Worm (Caenorhabditis elegans) whole organism, L1 larva: ENCODE measurements around the gene T24D5.1.

Experiments used
- C04F5.9 ChIP-seq: sonication (generic microtip); optimal IDR thresholded peaks from 2 replicates; lab custom pipeline; 2016; ENCODE audit warnings: missing genetic modification characterization, missing compliant biosample characterization
- F16B12.6 ChIP-seq: fragments of 150-350 bp; optimal IDR thresholded peaks from 2 replicates; lab custom pipeline; 2014; ENCODE audit warnings: missing biosample characterization, missing genetic modification characterization
- aha-1 ChIP-seq: fragments of 150-350 bp; optimal IDR thresholded peaks from 2 replicates; lab custom pipeline; 2014; ENCODE audit warnings: missing biosample characterization, missing genetic modification characterization
- alr-1 ChIP-seq: fragments of 200-800 bp; sonication (Bioruptor generic); optimal IDR thresholded peaks from 2 replicates; lab custom pipeline; 2018; ENCODE audit warnings: borderline replicate concordance, mild to moderate bottlenecking, missing genetic modification characterization, missing compliant biosample characterization
- aly-2 ChIP-seq: fragments of 150-350 bp; optimal IDR thresholded peaks from 2 replicates; lab custom pipeline; 2014; ENCODE audit warnings: missing biosample characterization, missing genetic modification characterization
- ama-1 ChIP-seq: fragments of 150-350 bp; optimal IDR thresholded peaks from 2 replicates; lab custom pipeline; 2014
- ceh-63 ChIP-seq: fragments of 200-800 bp; sonication (Bioruptor generic); optimal IDR thresholded peaks from 2 replicates; lab custom pipeline; 2018; ENCODE audit warnings: mild to moderate bottlenecking, missing genetic modification characterization, missing compliant biosample characterization
- ces-1 ChIP-seq: fragments of 150-350 bp; optimal IDR thresholded peaks from 2 replicates; lab custom pipeline; 2014; ENCODE audit warnings: missing biosample characterization, missing genetic modification reagents, missing genetic modification characterization
- dpl-1 ChIP-seq, 3 experiments: fragments of 150-350 bp in 2 of 3; sonication (generic microtip) in 1 of 3; optimal IDR thresholded peaks; 2 replicates each; lab custom pipeline; 2014 to 2017; ENCODE audit warnings: missing biosample characterization in 3 of 3, missing genetic modification characterization in 3 of 3, missing genetic modification reagents in 3 of 3
- dsc-1 ChIP-seq: sonication (generic microtip); optimal IDR thresholded peaks from 2 replicates; lab custom pipeline; 2016; ENCODE audit warnings: mild to moderate bottlenecking, missing genetic modification characterization, missing compliant biosample characterization
- efl-1 ChIP-seq, 4 experiments: fragments of 150-350 bp; optimal IDR thresholded peaks in 3 of 4; peaks in 1 of 4; 1 replicate in 1 of 4; 2 replicates in 3 of 4; lab custom pipeline; 2014; ENCODE audit warnings: missing biosample characterization in 2 of 4, missing genetic modification characterization in 2 of 4, missing genetic modification reagents in 2 of 4
- efl-3 ChIP-seq: fragments of 200-800 bp; sonication (Bioruptor generic); optimal IDR thresholded peaks from 2 replicates; lab custom pipeline; 2018; ENCODE audit warnings: mild to moderate bottlenecking, missing genetic modification characterization, missing compliant biosample characterization
- egl-13 ChIP-seq: sonication (generic microtip); optimal IDR thresholded peaks from 2 replicates; lab custom pipeline; 2016; ENCODE audit warnings: missing genotype, missing genetic modification reagents, missing genetic modification characterization, missing compliant biosample characterization
- egl-27 ChIP-seq, 2 experiments: fragments of 150-350 bp in 1 of 2; sonication (generic microtip); optimal IDR thresholded peaks; 3 replicates each; lab custom pipeline; 2017 to 2018; ENCODE audit warnings: missing biosample characterization in 2 of 2, missing genetic modification characterization in 2 of 2, missing genetic modification reagents in 2 of 2
- elt-3 ChIP-seq, 6 experiments: fragments of 150-350 bp in 1 of 6; sonication (generic microtip); optimal IDR thresholded peaks; 2 replicates each; lab custom pipeline; 2017 to 2018; ENCODE audit warnings: missing biosample characterization in 6 of 6, missing genetic modification characterization in 6 of 6, inconsistent platforms in 1 of 6
- ets-5 ChIP-seq: fragments of 200-800 bp; sonication (Bioruptor generic); IDR thresholded peaks from 2 replicates; pipeline ENCODE4 v1.3.6; 2022; ENCODE audit warnings: missing genetic modification characterization, missing compliant biosample characterization
- fkh-8 ChIP-seq: sonication (generic microtip); optimal IDR thresholded peaks from 2 replicates; lab custom pipeline; 2016; ENCODE audit warnings: mild to moderate bottlenecking, missing genetic modification characterization, missing compliant biosample characterization
- hlh-17 ChIP-seq: fragments of 200-800 bp; sonication (Bioruptor generic); optimal IDR thresholded peaks from 2 replicates; lab custom pipeline; 2018; ENCODE audit warnings: missing genetic modification characterization, mild to moderate bottlenecking, missing compliant biosample characterization, moderate library complexity, borderline replicate concordance
- hpl-2 ChIP-seq: fragments of 150-350 bp; optimal IDR thresholded peaks from 2 replicates; lab custom pipeline; 2014; ENCODE audit warnings: missing biosample characterization, missing genetic modification reagents, missing genetic modification characterization
- jun-1 ChIP-seq: fragments of 150-350 bp; optimal IDR thresholded peaks from 2 replicates; lab custom pipeline; 2014; ENCODE audit warnings: missing biosample characterization, missing genetic modification reagents, missing genetic modification characterization
- lin-13 ChIP-seq: fragments of 150-350 bp; optimal IDR thresholded peaks from 2 replicates; lab custom pipeline; 2014; ENCODE audit warnings: missing biosample characterization, missing genetic modification reagents, missing genetic modification characterization
- lin-14 ChIP-seq: fragments of 200-800 bp; sonication (Bioruptor generic); optimal IDR thresholded peaks from 2 replicates; lab custom pipeline; 2018; ENCODE audit warnings: mild to moderate bottlenecking, missing genetic modification characterization, moderate library complexity, missing compliant biosample characterization
- lin-35 ChIP-seq, 2 experiments: fragments of 150-350 bp; optimal IDR thresholded peaks; 2 replicates each; lab custom pipeline; 2014; ENCODE audit warnings: missing biosample characterization in 2 of 2, missing genetic modification characterization in 2 of 2, missing genetic modification reagents in 2 of 2
- lin-39 ChIP-seq: fragments of 150-350 bp; optimal IDR thresholded peaks from 2 replicates; lab custom pipeline; 2014; ENCODE audit warnings: missing biosample characterization, missing genetic modification reagents, missing genetic modification characterization
- lsy-2 ChIP-seq, 2 experiments: fragments of 150-350 bp; optimal IDR thresholded peaks; 2 replicates each; lab custom pipeline; 2014; ENCODE audit warnings: missing biosample characterization in 2 of 2, missing genetic modification characterization in 2 of 2
- mep-1 ChIP-seq: fragments of 150-350 bp; optimal IDR thresholded peaks from 2 replicates; lab custom pipeline; 2014; ENCODE audit warnings: missing biosample characterization, missing genetic modification characterization
- nhr-11 ChIP-seq: fragments of 150-350 bp; optimal IDR thresholded peaks from 2 replicates; lab custom pipeline; 2014; ENCODE audit warnings: missing biosample characterization, missing genetic modification characterization
- nhr-19 ChIP-seq: fragments of 200-800 bp; sonication (Bioruptor generic); conservative IDR thresholded peaks from 2 replicates; pipeline ENCODE4 v1.3.6; 2022; ENCODE audit warnings: missing genetic modification characterization, missing compliant biosample characterization
- nhr-20 ChIP-seq: sonication (generic microtip); optimal IDR thresholded peaks from 2 replicates; lab custom pipeline; 2016; ENCODE audit warnings: mild to moderate bottlenecking, missing genetic modification characterization, missing compliant biosample characterization
- nhr-71 ChIP-seq: sonication (generic microtip); optimal IDR thresholded peaks from 2 replicates; lab custom pipeline; 2016; ENCODE audit warnings: mild to moderate bottlenecking, missing genetic modification characterization, moderate library complexity, missing compliant biosample characterization
- nhr-76 ChIP-seq: sonication (generic microtip); optimal IDR thresholded peaks from 2 replicates; lab custom pipeline; 2017; ENCODE audit warnings: missing biosample characterization, missing genetic modification characterization
- nhr-77 ChIP-seq: fragments of 150-350 bp; optimal IDR thresholded peaks from 2 replicates; lab custom pipeline; 2014; ENCODE audit warnings: missing biosample characterization, missing genetic modification characterization
- pag-3 ChIP-seq: sonication (generic microtip); optimal IDR thresholded peaks from 2 replicates; lab custom pipeline; 2017; ENCODE audit warnings: missing genetic modification characterization, mild to moderate bottlenecking, missing compliant biosample characterization, antibody characterized with exemption, borderline replicate concordance; ENCODE audit not compliant: insufficient read depth
- pax-3 ChIP-seq: fragments of 200-800 bp; sonication (Bioruptor generic); optimal IDR thresholded peaks from 2 replicates; lab custom pipeline; 2018; ENCODE audit warnings: mild to moderate bottlenecking, missing genetic modification characterization, moderate library complexity, missing compliant biosample characterization
- rnt-1 ChIP-seq: sonication (generic microtip); optimal IDR thresholded peaks from 2 replicates; lab custom pipeline; 2016; ENCODE audit warnings: mild to moderate bottlenecking, missing genetic modification characterization, moderate library complexity, missing compliant biosample characterization
- sup-37 ChIP-seq: fragments of 200-800 bp; sonication (Bioruptor generic); optimal IDR thresholded peaks from 2 replicates; lab custom pipeline; 2018; ENCODE audit warnings: mild to moderate bottlenecking, missing genetic modification characterization, missing compliant biosample characterization
- tbx-2 ChIP-seq: sonication (generic microtip); optimal IDR thresholded peaks from 2 replicates; lab custom pipeline; 2016; ENCODE audit warnings: missing genetic modification characterization, missing compliant biosample characterization
- unc-130 ChIP-seq: fragments of 150-350 bp; optimal IDR thresholded peaks from 2 replicates; lab custom pipeline; 2017; ENCODE audit warnings: missing biosample characterization, missing genetic modification characterization, inconsistent platforms
- unc-62 ChIP-seq: fragments of 150-350 bp; optimal IDR thresholded peaks from 2 replicates; lab custom pipeline; 2014; ENCODE audit warnings: missing biosample characterization, missing genetic modification reagents, missing genetic modification characterization
- unc-86 ChIP-seq: sonication (generic microtip); optimal IDR thresholded peaks from 2 replicates; lab custom pipeline; 2016; ENCODE audit warnings: missing genetic modification characterization, missing compliant biosample characterization
- unc-98 ChIP-seq: fragments of 200-800 bp; sonication (Bioruptor generic); IDR thresholded peaks from 2 replicates; pipeline ENCODE4 v1.3.6; 2022; ENCODE audit warnings: missing genetic modification characterization, missing compliant biosample characterization
- vab-15 ChIP-seq: sonication (generic microtip); optimal IDR thresholded peaks from 2 replicates; lab custom pipeline; 2017; ENCODE audit warnings: missing genotype, mild to moderate bottlenecking, missing genetic modification characterization, missing compliant biosample characterization
- xbp-1 ChIP-seq: sonication (generic microtip); optimal IDR thresholded peaks from 2 replicates; lab custom pipeline; 2016; ENCODE audit warnings: missing genetic modification characterization, missing compliant biosample characterization
- ztf-11 ChIP-seq, 2 experiments: sonication (generic microtip); optimal IDR thresholded peaks; 2 replicates each; lab custom pipeline; 2016 to 2017; ENCODE audit warnings: missing genetic modification characterization in 2 of 2, missing biosample characterization in 1 of 2, missing compliant biosample characterization in 1 of 2

T24D5.1 gene

DNA sequence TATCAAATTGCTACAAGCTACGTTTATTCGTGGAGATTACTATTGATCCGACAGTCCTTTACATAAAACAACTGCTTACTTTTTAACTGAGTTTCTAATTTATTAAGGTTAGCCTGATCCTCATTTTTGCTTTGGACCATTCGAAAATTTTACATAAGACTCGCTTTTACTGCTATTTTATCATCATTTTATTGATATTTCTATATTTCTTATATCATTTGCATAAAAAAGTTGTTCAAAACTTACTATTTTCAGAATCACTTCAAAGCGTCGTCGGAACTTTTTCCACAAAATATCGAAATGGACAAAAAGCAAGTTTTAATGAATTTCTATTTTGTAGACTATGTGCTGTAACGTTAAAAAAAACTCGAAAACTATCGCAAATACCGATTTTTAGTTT is at the start of gene T24D5.1:
Gene T24D5.1, plus strand, starts transcription at position 301 of the 400 bp plus-strand sequence.
- TF ChIP-seq ets-5 (GFP tag; lab: Robert Waterston, UW): no peak
- TF ChIP-seq aha-1 (tag; lab: Kevin White, UChicago): no peak
- TF ChIP-seq lin-39: no peak
- no peak for TF ChIP-seq sup-37 (GFP tag; lab: Kevin White, UChicago)
- TF ChIP-seq aly-2 (tag; lab: Kevin White, UChicago): no peak
- TF ChIP-seq pag-3: no peak
- TF ChIP-seq nhr-76: no peak
- no peak for TF ChIP-seq ztf-11 (tag; optimal IDR thresholded peaks at IDR 0.05; lab: Kevin White, UChicago)
- TF ChIP-seq nhr-19: no peak
- no peak for TF ChIP-seq unc-130
- TF ChIP-seq ceh-63 (GFP tag; lab: Kevin White, UChicago): no peak
- no peak for TF ChIP-seq F16B12.6 (tag; lab: Kevin White, UChicago)
- no peak for TF ChIP-seq nhr-11 (tag; lab: Kevin White, UChicago)
- TF ChIP-seq ces-1: no peak
- TF ChIP-seq lsy-2 (tag; optimal IDR thresholded peaks at IDR 0.05; lab: Kevin White, UChicago): no peak
- TF ChIP-seq egl-27 (tag; optimal IDR thresholded peaks at IDR 0.05; lab: Kevin White, UChicago): no peak
- TF ChIP-seq nhr-77 (tag; lab: Kevin White, UChicago): no peak
- no peak for TF ChIP-seq mep-1 (tag; lab: Kevin White, UChicago)

DNA sequence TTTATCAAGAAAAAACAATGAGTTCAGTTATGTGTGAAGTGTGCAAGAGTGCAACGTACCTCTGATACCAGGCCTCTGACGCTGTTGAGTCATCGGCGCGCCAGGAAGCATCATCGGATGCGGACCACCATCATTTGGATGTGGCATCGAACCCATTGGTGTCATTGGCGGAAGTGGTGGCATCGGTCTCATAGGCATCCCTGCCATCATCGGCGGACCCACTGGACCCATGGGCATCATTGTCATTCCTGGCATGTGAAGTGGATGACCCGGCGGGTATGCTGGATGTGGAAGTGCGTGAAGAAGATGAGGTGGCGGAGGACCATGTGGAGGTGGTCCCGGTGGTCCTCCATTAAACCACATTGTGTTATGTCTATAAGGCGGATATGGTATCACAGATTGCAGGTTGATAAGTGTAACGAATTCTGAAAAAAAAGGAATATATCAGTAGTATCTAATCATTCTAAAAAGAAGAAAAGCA is 49.2 kb upstream of the T24D5.1 start, which contains the start of gene scd-1:
Gene scd-1, minus strand, starts transcription at position 431 of the 481 bp plus-strand sequence.
- no peak for TF ChIP-seq mep-1 (tag; lab: Kevin White, UChicago)
- TF ChIP-seq egl-13: no peak
- TF ChIP-seq efl-3 (GFP tag; lab: Kevin White, UChicago): no peak
- TF ChIP-seq hpl-2 (GFP tag; lab: Kevin White, UChicago): no peak
- TF ChIP-seq alr-1: no peak
- TF ChIP-seq pax-3 (tag; lab: Kevin White, UChicago): no peak
- no peak for TF ChIP-seq nhr-11 (tag; lab: Kevin White, UChicago)
- TF ChIP-seq C04F5.9 (tag; lab: Kevin White, UChicago): no peak

DNA sequence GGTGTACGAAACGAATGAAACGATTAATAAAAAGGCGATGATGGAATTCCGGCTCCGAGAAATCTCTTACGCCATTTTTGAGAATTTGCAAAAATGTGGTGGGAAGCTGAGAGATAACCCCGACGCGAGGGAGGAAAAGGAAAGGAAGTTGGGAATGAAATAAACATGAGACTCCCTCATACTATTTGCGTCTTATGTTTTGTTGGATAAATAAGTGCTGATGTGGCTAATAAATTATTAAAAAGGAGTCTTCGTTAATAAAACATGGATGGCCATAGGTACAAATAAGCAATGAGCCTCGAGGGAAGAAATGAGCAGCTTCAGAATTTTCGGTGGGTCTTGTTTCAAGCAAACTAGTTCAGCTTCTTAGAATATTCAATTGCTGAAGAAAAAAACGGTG is 42.2 kb upstream of the T24D5.1 start:
- no peak for TF ChIP-seq ama-1 (lab: Kevin White, UChicago)
- peak; percentile 91 for TF ChIP-seq unc-86 (tag; lab: Kevin White, UChicago)
- TF ChIP-seq nhr-19: no peak
- no peak for TF ChIP-seq unc-98
- TF ChIP-seq efl-1 (optimal IDR thresholded peaks at IDR 0.05; lab: Kevin White, UChicago): no peak
- TF ChIP-seq efl-1 (GFP tag; optimal IDR thresholded peaks at IDR 0.05 in 1 of 2; lab: Kevin White, UChicago): no peak
- TF ChIP-seq egl-13: no peak
- TF ChIP-seq xbp-1: no peak
- TF ChIP-seq alr-1: no peak
- TF ChIP-seq tbx-2 (tag; lab: Kevin White, UChicago): peak; percentile 8
- TF ChIP-seq jun-1: no peak
- TF ChIP-seq lin-13: no peak
- TF ChIP-seq dsc-1 (tag; lab: Kevin White, UChicago): no peak
- TF ChIP-seq hlh-17: no peak
- no peak for TF ChIP-seq aha-1 (tag; lab: Kevin White, UChicago)
- TF ChIP-seq dpl-1 (GFP tag; optimal IDR thresholded peaks at IDR 0.05; lab: Kevin White, UChicago): no peak
- peak; percentile 72 for TF ChIP-seq lin-14 (GFP tag; lab: Kevin White, UChicago)
- TF ChIP-seq nhr-20 (tag; lab: Kevin White, UChicago): no peak
- no peak for TF ChIP-seq nhr-76
- no peak for TF ChIP-seq unc-130
- no peak for TF ChIP-seq nhr-11 (tag; lab: Kevin White, UChicago)
- no peak for TF ChIP-seq rnt-1
- TF ChIP-seq nhr-71 (tag; lab: Kevin White, UChicago): no peak
- TF ChIP-seq fkh-8 (tag; lab: Kevin White, UChicago): peak; percentile 37
- no peak for TF ChIP-seq lin-35 (GFP tag; optimal IDR thresholded peaks at IDR 0.05; lab: Kevin White, UChicago)
- TF ChIP-seq ztf-11 (tag; optimal IDR thresholded peaks at IDR 0.05; lab: Kevin White, UChicago): no peak
- no peak for TF ChIP-seq elt-3 (tag; optimal IDR thresholded peaks at IDR 0.05; lab: Kevin White, UChicago)
- TF ChIP-seq egl-27 (tag; optimal IDR thresholded peaks at IDR 0.05; lab: Kevin White, UChicago): no peak
- TF ChIP-seq vab-15 (tag; lab: Kevin White, UChicago): no peak
- TF ChIP-seq sup-37 (GFP tag; lab: Kevin White, UChicago): no peak
- no peak for TF ChIP-seq efl-3 (GFP tag; lab: Kevin White, UChicago)
- no peak for TF ChIP-seq unc-62 (GFP tag; lab: Kevin White, UChicago)
